In genomic region chr3L:16574307-16574946, dm6 we compare ENCODE assay signal across 1 fruit fly cellular context.
A peak's percentile ranks its signal among the peaks of the same experiment; 100 is the strongest.
TF ChIP-seq lines count a peak whose summit lies in the region.

mbf1 (plus strand) TSS chr3L:16574436.

TF ChIP-seq in whole organism, embryonic, 481 proteins besides CTCF, POLR2A, EP300 and RAD21 (continued from another document):
- TF ChIP-seq Lhr (GFP tag; optimal IDR thresholded peaks at IDR 0.05; lab: Kevin White, UChicago) (peak; percentile 50), Pdp1 (GFP tag; optimal IDR thresholded peaks at IDR 0.05; lab: Kevin White, UChicago) (peak in 1 of 2 experiments; percentile 39), bcd (GFP tag; optimal IDR thresholded peaks at IDR 0.05; lab: Kevin White, UChicago) (peak; percentile 29), insv (GFP tag; optimal IDR thresholded peaks at IDR 0.05; lab: Kevin White, UChicago) (peak in 1 of 2 experiments; percentile 10), CG4707 (GFP tag; optimal IDR thresholded peaks at IDR 0.05; lab: Kevin White, UChicago) (no peak), dpn (GFP tag; optimal IDR thresholded peaks at IDR 0.05; lab: Kevin White, UChicago) (peak in 1 of 2 experiments; percentile 4), CG14710 (tag; optimal IDR thresholded peaks at IDR 0.05; lab: Kevin White, UChicago) (peak; percentile 78), Chrac-16 (GFP tag; optimal IDR thresholded peaks at IDR 0.05; lab: Kevin White, UChicago) (no peak), rib (GFP tag; IDR thresholded peaks at IDR 0.05; lab: Robert Waterston, UW) (no peak), cas (GFP tag; IDR thresholded peaks at IDR 0.05; lab: Robert Waterston, UW) (no peak), Dref (GFP tag; IDR thresholded peaks at IDR 0.05; lab: Robert Waterston, UW) (peak; percentile 67), usp (GFP tag; optimal IDR thresholded peaks at IDR 0.05; lab: Kevin White, UChicago) (no peak), HmgZ (tag; optimal IDR thresholded peaks at IDR 0.05; lab: Kevin White, UChicago) (peak; percentile 53), wek (GFP tag; optimal IDR thresholded peaks at IDR 0.05; lab: Kevin White, UChicago) (peak; percentile 12), CG12104 (GFP tag; optimal IDR thresholded peaks at IDR 0.05; lab: Kevin White, UChicago) (peak; percentile 31), CG7556 (GFP tag; optimal IDR thresholded peaks at IDR 0.05; lab: Kevin White, UChicago) (no peak), E2f2 (GFP tag; IDR thresholded peaks at IDR 0.05; lab: Robert Waterston, UW) (peak; percentile 69), vvl (GFP tag; IDR thresholded peaks at IDR 0.05; lab: Robert Waterston, UW) (0 out of 2 replicates have a peak, but pooled peaks have one; percentile 34), CG15269 (tag; optimal IDR thresholded peaks at IDR 0.05; lab: Kevin White, UChicago) (peak; percentile 16), unpg (GFP tag; optimal IDR thresholded peaks at IDR 0.05; lab: Kevin White, UChicago) (peak; percentile 14), sna (GFP tag; IDR thresholded peaks at IDR 0.05; lab: Robert Waterston, UW; ENCODE audit: partially characterized antibody) (peak; percentile 73), CG10321 (GFP tag; IDR thresholded peaks at IDR 0.05; lab: Robert Waterston, UW) (no peak), CG13287 (GFP tag; IDR thresholded peaks at IDR 0.05; lab: Robert Waterston, UW; ENCODE audit: partially characterized antibody) (peak; percentile 75), CG1233 (GFP tag; optimal IDR thresholded peaks at IDR 0.05; lab: Kevin White, UChicago) (no peak), Dek (tag; optimal IDR thresholded peaks at IDR 0.05; lab: Kevin White, UChicago) (no peak), Nf-YC (tag; optimal IDR thresholded peaks at IDR 0.05; lab: Kevin White, UChicago) (peak; percentile 55), YL-1 (GFP tag; optimal IDR thresholded peaks at IDR 0.05; lab: Kevin White, UChicago) (peak; percentile 91), CG8290 (GFP tag; optimal IDR thresholded peaks at IDR 0.05; lab: Kevin White, UChicago) (no peak), CG8290 (tag; optimal IDR thresholded peaks at IDR 0.05; lab: Kevin White, UChicago) (peak; percentile 7 to 39), CG3995 (GFP tag; optimal IDR thresholded peaks at IDR 0.05; lab: Kevin White, UChicago) (peak; percentile 48), CG18262 (tag; optimal IDR thresholded peaks at IDR 0.05; lab: Kevin White, UChicago) (peak; percentile 5), CG12659 (GFP tag; optimal IDR thresholded peaks at IDR 0.05; lab: Kevin White, UChicago) (peak; percentile 80), Elba2 (GFP tag; optimal IDR thresholded peaks at IDR 0.05; lab: Kevin White, UChicago) (peak; percentile 3), CG33213 (GFP tag; optimal IDR thresholded peaks at IDR 0.05; lab: Kevin White, UChicago) (peak; percentile 8), trh (GFP tag; optimal IDR thresholded peaks at IDR 0.05; lab: Kevin White, UChicago) (no peak), Ets97D (GFP tag; optimal IDR thresholded peaks at IDR 0.05; lab: Kevin White, UChicago) (peak; percentile 81), CG13624 (GFP tag; optimal IDR thresholded peaks at IDR 0.05; lab: Kevin White, UChicago) (peak; percentile 23), pzg (GFP tag; optimal IDR thresholded peaks at IDR 0.05; lab: Kevin White, UChicago) (peak; percentile 90), CG12769 (tag; optimal IDR thresholded peaks at IDR 0.05; lab: Kevin White, UChicago) (peak; percentile 32), tll (GFP tag; optimal IDR thresholded peaks at IDR 0.05; lab: Kevin White, UChicago) (peak in 1 of 2 experiments; percentile 16), CG11560 (tag; IDR thresholded peaks at IDR 0.05; lab: Robert Waterston, UW) (peak; percentile 33; the same call in 1 of the 3 replicates), CG18011 (GFP tag; optimal IDR thresholded peaks at IDR 0.05; lab: Kevin White, UChicago) (peak; percentile 5), Ets65A (GFP tag; lab: Kevin White, UChicago) (peak; percentile 71), Scr (GFP tag; IDR thresholded peaks at IDR 0.05; lab: Robert Waterston, UW; ENCODE audit: partially characterized antibody) (peak; percentile 66), wor (GFP tag; IDR thresholded peaks at IDR 0.05; lab: Robert Waterston, UW) (no peak), bigmax (GFP tag; optimal IDR thresholded peaks at IDR 0.05; lab: Kevin White, UChicago) (no peak), oc (tag; optimal IDR thresholded peaks at IDR 0.05; lab: Kevin White, UChicago) (peak; percentile 48), sd (tag; optimal IDR thresholded peaks at IDR 0.05; lab: Kevin White, UChicago) (peak; percentile 94), Dp (GFP tag; optimal IDR thresholded peaks at IDR 0.05; lab: Kevin White, UChicago) (peak; percentile 72), stwl (tag; optimal IDR thresholded peaks at IDR 0.05; lab: Kevin White, UChicago) (peak; percentile 85), corto (GFP tag; optimal IDR thresholded peaks at IDR 0.05; lab: Kevin White, UChicago) (no peak), CG4854 (GFP tag; optimal IDR thresholded peaks at IDR 0.05; lab: Kevin White, UChicago) (peak; percentile 12), CG15479 (GFP tag; optimal IDR thresholded peaks at IDR 0.05; lab: Kevin White, UChicago) (no peak), gro (GFP tag; optimal IDR thresholded peaks at IDR 0.05; lab: Kevin White, UChicago) (peak; percentile 48), CG7357 (GFP tag; IDR thresholded peaks at IDR 0.05; lab: Robert Waterston, UW) (no peak), dm (GFP tag; optimal IDR thresholded peaks at IDR 0.05; lab: Kevin White, UChicago) (peak; percentile 19), CG13775 (GFP tag; optimal IDR thresholded peaks at IDR 0.05; lab: Kevin White, UChicago) (peak; percentile 13), CG9797 (GFP tag; optimal IDR thresholded peaks at IDR 0.05; lab: Kevin White, UChicago) (peak; percentile 87), CG3163 (GFP tag; optimal IDR thresholded peaks at IDR 0.05; lab: Kevin White, UChicago) (no peak), CG17186 (GFP tag; optimal IDR thresholded peaks at IDR 0.05; lab: Kevin White, UChicago) (peak; percentile 65), esg (GFP tag; conservative IDR thresholded peaks at IDR 0.05; lab: Robert Waterston, UW) (no peak), CG34376 (GFP tag; optimal IDR thresholded peaks at IDR 0.05; lab: Kevin White, UChicago) (peak; percentile 16), tna (GFP tag; IDR thresholded peaks at IDR 0.05; lab: Robert Waterston, UW; ENCODE audit: partially characterized antibody) (0 out of 2 replicates have a peak, but pooled peaks have one; percentile 32), CG12071 (GFP tag; optimal IDR thresholded peaks at IDR 0.05; lab: Kevin White, UChicago) (no peak), CG30020 (tag; optimal IDR thresholded peaks at IDR 0.05; lab: Kevin White, UChicago) (peak; percentile 36), zfh2 (GFP tag; optimal IDR thresholded peaks at IDR 0.05; lab: Kevin White, UChicago) (peak; percentile 34), gem (tag; optimal IDR thresholded peaks at IDR 0.05; lab: Kevin White, UChicago) (peak; percentile 27), CG4617 (GFP tag; optimal IDR thresholded peaks at IDR 0.05; lab: Kevin White, UChicago; ENCODE audit: borderline replicate concordance) (peak; percentile 91), nau (GFP tag; optimal IDR thresholded peaks at IDR 0.05; lab: Kevin White, UChicago) (no peak), chm (GFP tag; IDR thresholded peaks at IDR 0.05; lab: Robert Waterston, UW) (no peak), Opbp (GFP tag; IDR thresholded peaks at IDR 0.05; lab: Robert Waterston, UW; ENCODE audit: partially characterized antibody) (no peak), CG2120 (GFP tag; optimal IDR thresholded peaks at IDR 0.05; lab: Kevin White, UChicago) (peak; percentile 44), BtbVII (GFP tag; optimal IDR thresholded peaks at IDR 0.05; lab: Kevin White, UChicago) (peak; percentile 15), crp (GFP tag; optimal IDR thresholded peaks at IDR 0.05; lab: Kevin White, UChicago) (peak; percentile 62 to 92), CG17359 (tag; optimal IDR thresholded peaks at IDR 0.05; lab: Kevin White, UChicago) (no peak), CG2116 (GFP tag; optimal IDR thresholded peaks at IDR 0.05; lab: Kevin White, UChicago) (peak; percentile 82), MESR4 (GFP tag; optimal IDR thresholded peaks at IDR 0.05; lab: Kevin White, UChicago) (peak; percentile 90), B-H2 (GFP tag; optimal IDR thresholded peaks at IDR 0.05; lab: Kevin White, UChicago) (peak; percentile 24), CG2712 (tag; optimal IDR thresholded peaks at IDR 0.05; lab: Kevin White, UChicago) (peak; percentile 53), trem (tag; optimal IDR thresholded peaks at IDR 0.05; lab: Kevin White, UChicago) (peak; percentile 84), eyg (GFP tag; optimal IDR thresholded peaks at IDR 0.05; lab: Kevin White, UChicago) (no peak), fd102C (GFP tag; optimal IDR thresholded peaks at IDR 0.05; lab: Kevin White, UChicago) (no peak), phol (tag; optimal IDR thresholded peaks at IDR 0.05; lab: Kevin White, UChicago) (peak; percentile 62), exex (tag; optimal IDR thresholded peaks at IDR 0.05; lab: Kevin White, UChicago) (peak; percentile 2), emc (GFP tag; optimal IDR thresholded peaks at IDR 0.05; lab: Kevin White, UChicago) (no peak), sens (GFP tag; lab: Kevin White, UChicago) (peak; percentile 89), NC2β (GFP tag; optimal IDR thresholded peaks at IDR 0.05; lab: Kevin White, UChicago) (peak; percentile 9), shn (GFP tag; optimal IDR thresholded peaks at IDR 0.05; lab: Kevin White, UChicago) (peak; percentile 5), Med (GFP tag; lab: Kevin White, UChicago) (peak; percentile 84), CG12391 (tag; optimal IDR thresholded peaks at IDR 0.05; lab: Kevin White, UChicago) (peak; percentile 48), CG2202 (tag; optimal IDR thresholded peaks at IDR 0.05; lab: Kevin White, UChicago) (peak; percentile 2), CoRest (tag; optimal IDR thresholded peaks at IDR 0.05; lab: Kevin White, UChicago) (peak; percentile 42), HLHmδ (GFP tag; optimal IDR thresholded peaks at IDR 0.05; lab: Kevin White, UChicago) (no peak), grau (tag; optimal IDR thresholded peaks at IDR 0.05; lab: Kevin White, UChicago) (peak; percentile 22), HmgD (GFP tag; optimal IDR thresholded peaks at IDR 0.05; lab: Kevin White, UChicago) (peak; percentile 39), odd (GFP tag; optimal IDR thresholded peaks at IDR 0.05; lab: Kevin White, UChicago) (no peak), CG15514 (GFP tag; optimal IDR thresholded peaks at IDR 0.05; lab: Kevin White, UChicago) (peak; percentile 63), hbn (GFP tag; IDR thresholded peaks at IDR 0.05; lab: Robert Waterston, UW; ENCODE audit: partially characterized antibody) (peak; percentile 49; the same call in 1 of the 2 replicates), CG8924 (tag; optimal IDR thresholded peaks at IDR 0.05; lab: Kevin White, UChicago) (peak; percentile 52), jumu (GFP tag; optimal IDR thresholded peaks at IDR 0.05; lab: Kevin White, UChicago) (peak; percentile 6), ap (GFP tag; IDR thresholded peaks at IDR 0.05; lab: Robert Waterston, UW) (no peak), row (GFP tag; IDR thresholded peaks at IDR 0.05; lab: Robert Waterston, UW) (peak; percentile 39; the same call in 2 of the 3 replicates), tap (tag; optimal IDR thresholded peaks at IDR 0.05; lab: Kevin White, UChicago) (no peak), Dbx (GFP tag; IDR thresholded peaks at IDR 0.05; lab: Robert Waterston, UW) (0 out of 3 replicates have a peak, but pooled peaks have one; percentile 14), Sin3A (optimal IDR thresholded peaks at IDR 0.05; lab: Kevin White, UChicago) (peak; percentile 88), CG16813 (GFP tag; IDR thresholded peaks at IDR 0.05; lab: Robert Waterston, UW; ENCODE audit: partially characterized antibody) (peak; percentile 47; the same call in 2 of the 3 replicates), tin (GFP tag; optimal IDR thresholded peaks at IDR 0.05; lab: Kevin White, UChicago) (peak; percentile 31), CG11504 (tag; optimal IDR thresholded peaks at IDR 0.05; lab: Kevin White, UChicago) (peak; percentile 27), ase (GFP tag; IDR thresholded peaks at IDR 0.05; lab: Robert Waterston, UW) (no peak), CG42726 (GFP tag; IDR thresholded peaks at IDR 0.05; lab: Robert Waterston, UW; ENCODE audit: partially characterized antibody) (0 out of 2 replicates have a peak, but pooled peaks have one; percentile 31), CG17912 (GFP tag; optimal IDR thresholded peaks at IDR 0.05; lab: Kevin White, UChicago) (no peak), CG31224 (GFP tag; IDR thresholded peaks at IDR 0.05; lab: Robert Waterston, UW) (no peak), Bgb (GFP tag; IDR thresholded peaks at IDR 0.05; lab: Robert Waterston, UW; ENCODE audit: partially characterized antibody) (0 out of 2 replicates have a peak, but pooled peaks have one; percentile 28), CG10267 (tag; optimal IDR thresholded peaks at IDR 0.05; lab: Kevin White, UChicago) (peak; percentile 48), CG1603 (tag; optimal IDR thresholded peaks at IDR 0.05; lab: Kevin White, UChicago) (peak; percentile 67), CG9932 (GFP tag; IDR thresholded peaks at IDR 0.05; lab: Robert Waterston, UW) (peak; percentile 41; the same call in 1 of the 2 replicates), CG17568 (GFP tag; optimal IDR thresholded peaks at IDR 0.05; lab: Kevin White, UChicago) (peak; percentile 22), fd3F (GFP tag; optimal IDR thresholded peaks at IDR 0.05; lab: Kevin White, UChicago) (no peak), CG17829 (tag; optimal IDR thresholded peaks at IDR 0.05; lab: Kevin White, UChicago) (peak; percentile 13), sug (tag; optimal IDR thresholded peaks at IDR 0.05; lab: Kevin White, UChicago) (peak; percentile 39), CG12155 (GFP tag; optimal IDR thresholded peaks at IDR 0.05; lab: Kevin White, UChicago) (peak; percentile 20), gsb (GFP tag; IDR thresholded peaks at IDR 0.05; lab: Robert Waterston, UW) (no peak), Ada2b (GFP tag; IDR thresholded peaks at IDR 0.05; lab: Robert Waterston, UW) (no peak), CG34224 (GFP tag; IDR thresholded peaks at IDR 0.05; lab: Robert Waterston, UW; ENCODE audit: partially characterized antibody) (peak; percentile 66), Myb (GFP tag; optimal IDR thresholded peaks at IDR 0.05; lab: Kevin White, UChicago) (peak; percentile 72), bsh (GFP tag; optimal IDR thresholded peaks at IDR 0.05; lab: Kevin White, UChicago) (peak in 1 of 2 experiments; percentile 1), inv (GFP tag; IDR thresholded peaks at IDR 0.05; lab: Robert Waterston, UW; ENCODE audit: partially characterized antibody) (peak; percentile 48; the same call in 1 of the 2 replicates)
